Fruit fly (Drosophila melanogaster) whole organism, embryonic: Measurements from ENCODE around the gene CG13679.

Experiments used
- CG16813 ChIP-seq: fragments of 200-800 bp; sonication (Bioruptor generic); IDR thresholded peaks from 3 replicates; pipeline ENCODE4 v1.3.6; 2022; ENCODE audit warnings: missing biosample characterization, missing genetic modification characterization; ENCODE audit not compliant: partially characterized antibody
- CG1832 ChIP-seq: fragments of 200-800 bp; sonication (Bioruptor generic); optimal IDR thresholded peaks from 2 replicates; lab custom pipeline; 2017; ENCODE audit warnings: missing biosample characterization, mild to moderate bottlenecking, missing genetic modification characterization, inconsistent platforms
- CG3163 ChIP-seq: fragments of 200-800 bp; sonication (Bioruptor generic); optimal IDR thresholded peaks from 3 replicates; lab custom pipeline; 2016; ENCODE audit warnings: missing biosample characterization, missing genetic modification characterization
- CG3407 ChIP-seq: fragments of 200-800 bp; sonication (Bioruptor generic); optimal IDR thresholded peaks from 2 replicates; lab custom pipeline; 2018; ENCODE audit warnings: missing biosample characterization, mild to moderate bottlenecking, missing genetic modification characterization
- CG34376 ChIP-seq: fragments of 200-800 bp; sonication (Bioruptor generic); optimal IDR thresholded peaks from 2 replicates; lab custom pipeline; 2018; ENCODE audit warnings: missing biosample characterization, mild to moderate bottlenecking, missing genetic modification characterization
- CG43689 ChIP-seq: fragments of 200-800 bp; sonication (Bioruptor generic); IDR thresholded peaks from 2 replicates; pipeline ENCODE4 v1.3.6; 2022; ENCODE audit warnings: missing biosample characterization, missing genetic modification characterization
- Dfd ChIP-seq, 2 experiments: fragments of >200 bp; optimal IDR thresholded peaks; 2 replicates each; lab custom pipeline; 2017; ENCODE audit warnings: missing biosample characterization in 2 of 2, missing genetic modification characterization in 2 of 2
- Rfx ChIP-seq: fragments of 200-800 bp; sonication (Bioruptor generic); IDR thresholded peaks from 2 replicates; pipeline ENCODE4 v1.3.6; 2022; ENCODE audit warnings: missing biosample characterization, missing genetic modification characterization
- Sin3A ChIP-seq: fragments of >200 bp; optimal IDR thresholded peaks from 2 replicates; lab custom pipeline; 2018
- Xrp1 ChIP-seq: fragments of 200-800 bp; sonication (Bioruptor generic); IDR thresholded peaks from 2 replicates; pipeline ENCODE4 v1.3.6; 2022; ENCODE audit warnings: missing biosample characterization, missing genetic modification characterization
- YL-1 ChIP-seq: fragments of 200-800 bp; sonication (Bioruptor generic); optimal IDR thresholded peaks from 3 replicates; lab custom pipeline; 2017; ENCODE audit warnings: missing biosample characterization, mild to moderate bottlenecking, missing genetic modification characterization
- crp ChIP-seq, 2 experiments: fragments of 200-800 bp; sonication (Bioruptor generic); optimal IDR thresholded peaks; 2 replicates in 1 of 2; 3 replicates in 1 of 2; lab custom pipeline; 2017; ENCODE audit warnings: missing biosample characterization in 2 of 2, missing genetic modification characterization in 2 of 2, mild to moderate bottlenecking in 1 of 2, moderate library complexity in 1 of 2
- stc ChIP-seq: fragments of 200-800 bp; sonication (Bioruptor generic); IDR thresholded peaks from 2 replicates; pipeline ENCODE4 v1.3.6; 2022; ENCODE audit warnings: missing biosample characterization, missing genetic modification characterization
- usp ChIP-seq: fragments of >200 bp; optimal IDR thresholded peaks from 2 replicates; lab custom pipeline; 2017; ENCODE audit warnings: missing biosample characterization, missing genetic modification characterization

- TF ChIP-seq CG16813 (GFP tag; lab: Robert Waterston, UW) (no peak), usp (GFP tag; lab: Kevin White, UChicago) (no peak), CG34376 (GFP tag; lab: Kevin White, UChicago) (no peak), CG3407 (GFP tag; lab: Kevin White, UChicago) (no peak), CG43689 (GFP tag; lab: Robert Waterston, UW) (no peak), Rfx (GFP tag; lab: Robert Waterston, UW) (no peak), YL-1 (GFP tag; lab: Kevin White, UChicago) (no peak), Dfd (GFP tag; optimal IDR thresholded peaks at IDR 0.05; lab: Kevin White, UChicago) (no peak), CG1832 (no peak), stc (GFP tag; lab: Robert Waterston, UW) (no peak), Xrp1 (GFP tag; lab: Robert Waterston, UW) (no peak), Sin3A (lab: Kevin White, UChicago) (no peak), CG3163 (GFP tag; lab: Kevin White, UChicago) (no peak), crp (GFP tag; optimal IDR thresholded peaks at IDR 0.05; lab: Kevin White, UChicago) (no peak)
Measured at dm6 chr3L:8189234-8189633, 13.4 kb upstream of the CG13679 start.
